Worm (Caenorhabditis elegans) whole organism, L1 larva: ENCODE results near the gene ZK593.2.

Experiments used
- blmp-1 ChIP-seq: fragments of 150-350 bp; optimal IDR thresholded peaks from 2 replicates; lab custom pipeline; 2014; ENCODE audit warnings: missing biosample characterization, missing genetic modification characterization
- dpl-1 ChIP-seq, 3 experiments: fragments of 150-350 bp in 2 of 3; sonication (generic microtip) in 1 of 3; optimal IDR thresholded peaks; 2 replicates each; lab custom pipeline; 2014 to 2017; ENCODE audit warnings: missing biosample characterization in 3 of 3, missing genetic modification characterization in 3 of 3, missing genetic modification reagents in 3 of 3
- fkh-4 ChIP-seq: sonication (generic microtip); optimal IDR thresholded peaks from 2 replicates; lab custom pipeline; 2016; ENCODE audit warnings: missing compliant biosample characterization, missing genetic modification characterization, borderline replicate concordance
- lin-13 ChIP-seq: fragments of 150-350 bp; optimal IDR thresholded peaks from 2 replicates; lab custom pipeline; 2014; ENCODE audit warnings: missing biosample characterization, missing genetic modification reagents, missing genetic modification characterization
- lin-15B ChIP-seq: fragments of 150-350 bp; sonication (generic microtip); optimal IDR thresholded peaks from 3 replicates; lab custom pipeline; 2014; ENCODE audit warnings: missing biosample characterization, missing genetic modification characterization
- lsy-2 ChIP-seq, 2 experiments: fragments of 150-350 bp; optimal IDR thresholded peaks; 2 replicates each; lab custom pipeline; 2014; ENCODE audit warnings: missing biosample characterization in 2 of 2, missing genetic modification characterization in 2 of 2
- nhr-11 ChIP-seq: fragments of 150-350 bp; optimal IDR thresholded peaks from 2 replicates; lab custom pipeline; 2014; ENCODE audit warnings: missing biosample characterization, missing genetic modification characterization
- nhr-12 ChIP-seq: sonication (generic microtip); optimal IDR thresholded peaks from 2 replicates; lab custom pipeline; 2017; ENCODE audit warnings: missing biosample characterization, missing genetic modification characterization
- nhr-76 ChIP-seq: sonication (generic microtip); optimal IDR thresholded peaks from 2 replicates; lab custom pipeline; 2017; ENCODE audit warnings: missing biosample characterization, missing genetic modification characterization
- snpc-4 ChIP-seq: fragments of 150-350 bp; optimal IDR thresholded peaks from 2 replicates; lab custom pipeline; 2014; ENCODE audit warnings: missing biosample characterization, missing genetic modification characterization
- snu-23 ChIP-seq: sonication (generic microtip); optimal IDR thresholded peaks from 2 replicates; lab custom pipeline; 2016; ENCODE audit warnings: missing genetic modification characterization, missing compliant biosample characterization
- sox-4 ChIP-seq: sonication (generic microtip); optimal IDR thresholded peaks from 2 replicates; lab custom pipeline; 2016; ENCODE audit warnings: missing genetic modification characterization, missing compliant biosample characterization
- unc-62 ChIP-seq: fragments of 150-350 bp; optimal IDR thresholded peaks from 2 replicates; lab custom pipeline; 2014; ENCODE audit warnings: missing biosample characterization, missing genetic modification reagents, missing genetic modification characterization

- TF ChIP-seq nhr-12 (tag; lab: Kevin White, UChicago): no peak
- TF ChIP-seq dpl-1 (GFP tag; optimal IDR thresholded peaks at IDR 0.05; lab: Kevin White, UChicago): no peak
- TF ChIP-seq lsy-2 (tag; optimal IDR thresholded peaks at IDR 0.05; lab: Kevin White, UChicago): no peak
- no peak for TF ChIP-seq sox-4 (tag; lab: Kevin White, UChicago)
- no peak for TF ChIP-seq nhr-76
- no peak for TF ChIP-seq lin-15B
- no peak for TF ChIP-seq fkh-4 (tag; lab: Kevin White, UChicago)
- no peak for TF ChIP-seq lin-13 (GFP tag; lab: Kevin White, UChicago)
- no peak for TF ChIP-seq unc-62 (GFP tag; lab: Kevin White, UChicago)
- no peak for TF ChIP-seq nhr-11 (tag; lab: Kevin White, UChicago)
- no peak for TF ChIP-seq snu-23 (GFP tag; lab: Kevin White, UChicago)
- no peak for TF ChIP-seq blmp-1 (tag; lab: Kevin White, UChicago)
- no peak for TF ChIP-seq snpc-4 (tag; lab: Kevin White, UChicago)
These were observed 21.6 kb downstream of the ZK593.2 start for ce11 chrIV:10934786-10935185.
